Fruit fly (Drosophila melanogaster) whole organism: ENCODE measurements around the gene Gad1.

Source experiments
- CG8478 ChIP-seq: fragments of >200 bp; optimal IDR thresholded peaks from 2 replicates; lab custom pipeline; 2018; ENCODE audit warnings: inconsistent platforms
- Dll ChIP-seq: fragments of >200 bp; optimal IDR thresholded peaks from 2 replicates; lab custom pipeline; 2017
- pan ChIP-seq: fragments of >200 bp; optimal IDR thresholded peaks from 2 replicates; lab custom pipeline; 2017
- psq ChIP-seq: fragments of >200 bp; optimal IDR thresholded peaks from 2 replicates; lab custom pipeline; 2017
- usp ChIP-seq: fragments of >200 bp; optimal IDR thresholded peaks from 2 replicates; lab custom pipeline; 2017; ENCODE audit warnings: missing biosample characterization, missing genetic modification characterization, mixed read lengths

- TF ChIP-seq CG8478 (no peak), psq (no peak), Dll (lab: Kevin White, UChicago) (no peak), usp (GFP tag; lab: Kevin White, UChicago) (no peak), pan (no peak)
Observed at dm6 chr3L:4132585-4132984, 44.0 kb upstream of the Gad1 start.
